Worm (Caenorhabditis elegans) whole organism, mixed stage, embryonic: ENCODE results near the gene ddl-1.

Experiments
- ces-1 ChIP-seq: fragments of 150-350 bp; optimal IDR thresholded peaks from 2 replicates; lab custom pipeline; 2014; ENCODE audit warnings: missing biosample characterization, missing genetic modification reagents, missing genetic modification characterization
- elt-3 ChIP-seq: fragments of 150-350 bp; optimal IDR thresholded peaks from 2 replicates; lab custom pipeline; 2014; ENCODE audit warnings: missing biosample characterization, missing genetic modification characterization
- lsy-2 ChIP-seq: fragments of 150-350 bp; optimal IDR thresholded peaks from 2 replicates; lab custom pipeline; 2014; ENCODE audit warnings: missing biosample characterization, missing genetic modification characterization
- mab-5 ChIP-seq: fragments of 150-350 bp; optimal IDR thresholded peaks from 2 replicates; lab custom pipeline; 2014; ENCODE audit warnings: missing biosample characterization, missing genetic modification characterization
- nhr-28 ChIP-seq: fragments of 150-350 bp; optimal IDR thresholded peaks from 2 replicates; lab custom pipeline; 2014; ENCODE audit warnings: missing biosample characterization, missing genetic modification characterization
- pha-4 ChIP-seq: fragments of 150-350 bp; optimal IDR thresholded peaks from 2 replicates; lab custom pipeline; 2018; ENCODE audit warnings: missing biosample characterization, missing genetic modification reagents, missing genetic modification characterization
- snpc-4 ChIP-seq: fragments of 150-350 bp; optimal IDR thresholded peaks from 2 replicates; lab custom pipeline; 2014; ENCODE audit warnings: missing biosample characterization, missing genetic modification characterization
- sptf-1 ChIP-seq: sonication (generic microtip); optimal IDR thresholded peaks from 2 replicates; lab custom pipeline; 2017; ENCODE audit warnings: mild to moderate bottlenecking, missing genetic modification characterization, moderate library complexity, missing compliant biosample characterization
- unc-62 ChIP-seq: fragments of 150-350 bp; optimal IDR thresholded peaks from 2 replicates; lab custom pipeline; 2014; ENCODE audit warnings: missing biosample characterization, missing genetic modification reagents, missing genetic modification characterization

ce11 chrII:5651426-5651825, 3.3 kb upstream of the ddl-1 start:
- TF ChIP-seq unc-62 (GFP tag; lab: Kevin White, UChicago) (no peak), snpc-4 (tag; lab: Kevin White, UChicago) (no peak), elt-3 (no peak), sptf-1 (tag; lab: Kevin White, UChicago) (no peak), ces-1 (GFP tag; lab: Kevin White, UChicago) (no peak), lsy-2 (tag; lab: Kevin White, UChicago) (no peak), nhr-28 (no peak), mab-5 (tag; lab: Kevin White, UChicago) (no peak), pha-4 (tag; lab: Kevin White, UChicago) (no peak)
